Worm (Caenorhabditis elegans) whole organism, L4/young adult: ENCODE measurements around the gene F26F2.7.

ENCODE experiments used
- W03F9.2 ChIP-seq: fragments of 150-350 bp; optimal IDR thresholded peaks from 2 replicates; lab custom pipeline; 2014; ENCODE audit warnings: missing biosample characterization, missing genetic modification characterization
- dao-5 ChIP-seq: sonication (generic microtip); optimal IDR thresholded peaks from 2 replicates; lab custom pipeline; 2016; ENCODE audit warnings: missing genotype, missing genetic modification characterization, moderate library complexity, missing compliant biosample characterization
- him-1 ChIP-seq: sonication (generic microtip); optimal IDR thresholded peaks from 2 replicates; lab custom pipeline; 2016; ENCODE audit warnings: missing genotype, missing genetic modification reagents, missing genetic modification characterization, missing compliant biosample characterization

DNA sequence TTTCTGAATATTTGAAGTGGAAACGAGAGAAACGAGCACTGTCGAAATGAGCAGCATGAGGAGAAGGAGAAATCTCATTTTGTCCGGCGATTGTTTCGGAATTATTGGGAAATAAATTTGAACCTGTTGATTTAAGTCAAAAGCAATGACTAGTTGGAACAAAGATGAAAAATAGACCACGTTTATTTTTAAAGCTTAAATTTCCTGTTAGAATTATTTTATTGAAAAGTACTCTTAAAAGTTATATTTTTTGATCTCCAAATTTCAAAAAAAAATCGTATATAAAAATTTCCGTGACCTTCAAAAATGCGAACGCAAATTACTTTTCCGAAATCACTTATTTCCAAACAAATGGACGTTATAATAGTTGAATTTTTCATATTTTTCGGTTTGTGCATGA is 14.9 kb downstream of the F26F2.7 start, which contains the start of gene F26F2.11:
- TF ChIP-seq W03F9.2 (no peak), him-1 (tag; lab: Kevin White, UChicago) (no peak), dao-5 (tag; lab: Kevin White, UChicago) (no peak)
